Worm (Caenorhabditis elegans): ENCODE measurements around the gene T11F9.7.
"Not testable (repeated sequence)": the region's sequence is repeated elsewhere in the genome, so short reads cannot be mapped to it uniquely, and the experiment has no call there.

T11F9.7 gene

ce11 chrV:11475638-11476037 is at the start of gene T11F9.7:
Gene T11F9.7, plus strand, starts transcription at chrV:11475938.
- not testable (repeated sequence) for TF ChIP-seq dao-5, W03F9.2, him-1 (tag; optimal IDR thresholded peaks at IDR 0.05)

DNA sequence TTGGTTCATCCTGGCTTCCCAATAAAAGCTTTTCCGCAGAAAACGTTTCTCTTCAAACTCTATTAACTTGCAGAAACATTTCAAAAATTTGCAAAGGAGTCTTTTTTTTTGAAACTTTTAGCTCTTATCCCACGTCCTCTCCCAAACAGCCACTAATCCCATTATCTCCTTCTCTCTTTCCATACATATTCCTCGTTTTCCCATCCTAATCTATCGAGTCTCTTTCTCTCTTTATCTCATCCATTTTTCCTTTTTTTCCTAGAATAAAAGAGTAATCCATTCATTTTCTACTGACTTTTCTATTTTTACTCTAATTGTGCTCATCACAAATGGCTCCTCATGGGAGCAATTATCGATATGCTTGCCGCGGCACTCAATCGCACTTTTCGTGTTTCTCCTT is 47.0 kb upstream of the T11F9.7 start:
- TF ChIP-seq W03F9.2 (tag; optimal IDR thresholded peaks at IDR 0.05) (no peak), him-1 (tag; optimal IDR thresholded peaks at IDR 0.05) (no peak), dao-5 (tag; optimal IDR thresholded peaks at IDR 0.05) (no peak)

ce11 chrV:11430823-11431222 is 44.9 kb upstream of the T11F9.7 start:
- TF ChIP-seq W03F9.2 (tag; optimal IDR thresholded peaks at IDR 0.05) = no peak
- no peak for TF ChIP-seq dao-5 (tag; optimal IDR thresholded peaks at IDR 0.05)
- TF ChIP-seq him-1 (tag; optimal IDR thresholded peaks at IDR 0.05) = no peak

ce11 chrV:11435242-11435641 is 40.5 kb upstream of the T11F9.7 start:
- no peak for TF ChIP-seq W03F9.2 (tag; optimal IDR thresholded peaks at IDR 0.05)
- TF ChIP-seq dao-5 (tag; optimal IDR thresholded peaks at IDR 0.05) = no peak
- no peak for TF ChIP-seq him-1 (tag; optimal IDR thresholded peaks at IDR 0.05)

ce11 chrV:11436407-11436806 is 39.3 kb upstream of the T11F9.7 start:
- TF ChIP-seq dao-5 (tag; optimal IDR thresholded peaks at IDR 0.05) (no peak), W03F9.2 (tag; optimal IDR thresholded peaks at IDR 0.05) (no peak)

DNA sequence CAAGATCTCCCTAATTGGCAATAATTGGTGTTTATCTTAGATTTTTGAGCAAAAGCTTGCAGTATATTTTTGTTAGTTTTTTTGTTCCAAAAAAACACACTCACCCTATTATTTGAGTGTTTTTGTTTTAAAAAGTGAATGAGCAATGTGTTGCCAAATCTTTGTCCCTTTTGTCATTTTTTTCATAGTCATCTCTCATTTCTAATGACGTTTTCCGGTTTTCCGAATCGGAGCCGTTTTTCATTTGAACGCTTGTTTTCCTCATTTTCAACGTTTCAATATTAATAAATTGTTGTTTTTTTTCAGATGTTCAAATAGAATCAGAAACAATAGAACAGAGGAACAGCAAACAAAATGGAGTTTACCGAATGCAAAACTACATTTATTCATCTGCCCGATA is 37.3 kb upstream of the T11F9.7 start, which contains the start of gene dmsr-1:
dmsr-1 (plus strand) TSS at position 301 of the 400 bp plus-strand sequence.
- TF ChIP-seq dao-5 (tag; optimal IDR thresholded peaks at IDR 0.05) = no peak
- no peak for TF ChIP-seq him-1 (tag; optimal IDR thresholded peaks at IDR 0.05)

ce11 chrV:11439202-11439601 is 36.5 kb upstream of the T11F9.7 start:
- TF ChIP-seq him-1 (tag; optimal IDR thresholded peaks at IDR 0.05) (no peak), dao-5 (tag; optimal IDR thresholded peaks at IDR 0.05) (no peak), W03F9.2 (tag; optimal IDR thresholded peaks at IDR 0.05) (no peak)

DNA sequence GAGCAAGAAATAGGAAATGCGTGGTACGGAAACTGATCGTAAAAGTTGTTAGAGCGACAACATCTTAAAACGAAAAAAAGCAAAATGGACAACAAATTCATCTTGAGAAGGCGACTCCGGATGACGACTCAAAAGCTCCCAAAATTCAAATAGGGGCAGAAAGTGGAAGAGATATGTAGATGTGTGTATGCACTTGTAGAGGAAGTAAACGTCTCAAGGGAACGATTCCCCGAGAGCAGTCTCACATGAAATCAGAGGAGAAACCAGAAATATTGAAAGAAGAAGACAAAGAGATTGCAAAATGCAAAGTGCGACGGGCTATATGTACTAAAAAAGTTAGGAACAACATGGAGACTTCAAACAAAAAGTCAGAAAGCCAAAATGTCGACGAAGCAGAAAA is 32.2 kb upstream of the T11F9.7 start, which contains the start of gene F57B7.2:
F57B7.2 (minus strand) TSS at position 101 of the 400 bp plus-strand sequence.
- TF ChIP-seq dao-5 (tag; optimal IDR thresholded peaks at IDR 0.05) (no peak), him-1 (tag; optimal IDR thresholded peaks at IDR 0.05) (no peak), W03F9.2 (tag; optimal IDR thresholded peaks at IDR 0.05) (no peak)

ce11 chrV:11445375-11445774 is 30.4 kb upstream of the T11F9.7 start:
- TF ChIP-seq W03F9.2 (tag; optimal IDR thresholded peaks at IDR 0.05) (no peak), him-1 (tag; optimal IDR thresholded peaks at IDR 0.05) (peak; percentile 35), dao-5 (tag; optimal IDR thresholded peaks at IDR 0.05) (no peak)

DNA sequence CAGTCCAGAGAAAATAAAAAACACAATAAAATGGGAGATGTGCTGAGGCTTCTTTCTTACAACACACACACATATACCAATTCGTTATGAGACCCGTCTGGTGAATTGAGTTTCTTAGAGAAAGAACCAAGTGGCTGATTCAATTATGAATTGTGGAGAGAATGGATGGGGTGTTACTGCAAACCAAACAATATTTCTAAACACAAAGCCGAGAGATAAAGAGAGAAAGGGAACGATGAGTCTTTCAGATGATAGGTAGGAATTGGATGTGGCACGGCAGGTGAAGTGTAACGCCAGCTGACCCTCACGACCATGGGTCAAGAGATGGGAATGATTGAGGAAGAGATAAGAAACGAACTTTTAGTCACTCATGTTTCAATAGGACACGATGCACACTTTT is 29.4 kb upstream of the T11F9.7 start, which contains the start of gene mig-17:
mig-17 (plus strand) TSS at position 389 of the 400 bp plus-strand sequence.
- TF ChIP-seq W03F9.2 (tag; optimal IDR thresholded peaks at IDR 0.05) (no peak), dao-5 (tag; optimal IDR thresholded peaks at IDR 0.05) (no peak), him-1 (tag; optimal IDR thresholded peaks at IDR 0.05) (no peak)

ce11 chrV:11449404-11449803 is 26.3 kb upstream of the T11F9.7 start:
- TF ChIP-seq W03F9.2 (tag; optimal IDR thresholded peaks at IDR 0.05) (no peak), dao-5 (tag; optimal IDR thresholded peaks at IDR 0.05) (no peak), him-1 (tag; optimal IDR thresholded peaks at IDR 0.05) (no peak)

DNA sequence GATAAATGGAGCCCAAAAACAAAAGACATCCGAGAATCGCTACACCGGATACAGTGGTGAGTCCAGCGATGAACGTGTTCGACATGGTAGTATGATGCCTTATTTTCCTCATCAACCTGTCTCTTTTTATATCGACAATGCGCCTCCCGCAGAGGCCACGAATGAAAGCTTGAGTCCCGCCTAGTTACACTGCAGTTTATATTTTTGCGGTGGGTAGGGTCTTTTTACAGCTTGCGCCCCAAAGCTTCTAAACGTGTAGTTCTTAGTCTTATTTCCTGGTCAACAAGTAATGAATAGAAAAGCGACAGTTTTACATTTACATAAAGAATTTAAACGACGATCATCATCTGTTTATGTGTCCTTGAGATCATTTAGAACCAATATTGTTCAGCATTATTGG is 25.5 kb upstream of the T11F9.7 start, which contains the start of gene col-156:
col-156 (minus strand) TSS at position 101 of the 400 bp plus-strand sequence.
- TF ChIP-seq dao-5 (tag; optimal IDR thresholded peaks at IDR 0.05) (no peak), him-1 (tag; optimal IDR thresholded peaks at IDR 0.05) (no peak), W03F9.2 (tag; optimal IDR thresholded peaks at IDR 0.05) (no peak)

DNA sequence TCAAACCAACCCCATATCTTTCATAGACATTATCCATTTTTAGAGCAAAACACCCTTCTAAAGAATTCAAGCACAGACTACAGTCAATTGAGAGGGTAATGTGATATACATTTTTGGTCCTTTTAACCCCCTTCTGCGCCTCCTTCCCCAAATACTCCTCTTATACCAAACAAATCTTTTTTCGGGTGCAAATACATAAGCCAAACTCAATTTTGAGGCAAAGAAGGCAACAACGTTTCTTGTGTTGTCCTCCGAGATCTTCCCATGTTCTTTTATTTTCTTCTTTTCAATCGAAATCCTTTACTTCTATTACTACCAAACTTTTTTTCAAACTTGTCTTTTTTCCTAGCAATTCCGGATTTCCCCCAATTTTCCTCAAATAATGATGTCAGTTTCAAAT is 20.8 kb upstream of the T11F9.7 start:
- TF ChIP-seq dao-5 (tag; optimal IDR thresholded peaks at IDR 0.05) (no peak), him-1 (tag; optimal IDR thresholded peaks at IDR 0.05) (no peak), W03F9.2 (tag; optimal IDR thresholded peaks at IDR 0.05) (no peak)

ce11 chrV:11459255-11459654 is 16.5 kb upstream of the T11F9.7 start, which contains the start of gene T11F9.1:
Gene T11F9.1, plus strand, starts transcription at chrV:11459555.
- TF ChIP-seq dao-5 (tag; optimal IDR thresholded peaks at IDR 0.05) (no peak), W03F9.2 (tag; optimal IDR thresholded peaks at IDR 0.05) (no peak), him-1 (tag; optimal IDR thresholded peaks at IDR 0.05) (no peak)

- no peak for TF ChIP-seq dao-5 (tag; optimal IDR thresholded peaks at IDR 0.05)
- no peak for TF ChIP-seq W03F9.2 (tag; optimal IDR thresholded peaks at IDR 0.05)
Observed at ce11 chrV:11462963-11463453, 12.7 kb upstream of the T11F9.7 start, which contains the start of gene zipt-16. Gene zipt-16, plus strand, starts transcription at chrV:11463013.
